Fruit fly (Drosophila melanogaster) whole organism, wandering third instar larva: ENCODE data around the gene CG6933.

Experiments
- Abd-B ChIP-seq: fragments of >200 bp; optimal IDR thresholded peaks from 2 replicates; lab custom pipeline; 2017; ENCODE audit warnings: missing biosample characterization, missing genetic modification characterization
- CG32264 ChIP-seq: fragments of 200-800 bp; sonication (Bioruptor generic); optimal IDR thresholded peaks from 2 replicates; lab custom pipeline; 2016; ENCODE audit warnings: missing biosample characterization, missing genetic modification characterization
- CG9705 ChIP-seq: fragments of 200-800 bp; sonication (Bioruptor generic); optimal IDR thresholded peaks from 2 replicates; lab custom pipeline; 2018; ENCODE audit warnings: missing biosample characterization, mild to moderate bottlenecking, missing genetic modification characterization
- CrebA ChIP-seq: fragments of 200-800 bp; sonication (Bioruptor generic); optimal IDR thresholded peaks from 2 replicates; lab custom pipeline; 2016; ENCODE audit warnings: missing biosample characterization, mild to moderate bottlenecking, missing genetic modification characterization, borderline replicate concordance
- Dfd ChIP-seq: fragments of >200 bp; optimal IDR thresholded peaks from 2 replicates; lab custom pipeline; 2017; ENCODE audit warnings: missing biosample characterization, missing genetic modification characterization
- Dif ChIP-seq: fragments of 200-275, 200-300 bp; sonication (Bioruptor generic); optimal IDR thresholded peaks from 2 replicates; lab custom pipeline; 2018; ENCODE audit warnings: missing biosample characterization, missing genetic modification characterization; ENCODE audit not compliant: partially characterized antibody
- GATAd ChIP-seq: sonication (Bioruptor generic); optimal IDR thresholded peaks from 2 replicates; lab custom pipeline; 2016; ENCODE audit warnings: missing biosample characterization, missing genetic modification characterization
- HLH106 ChIP-seq: fragments of 200-800 bp; optimal IDR thresholded peaks from 3 replicates; lab custom pipeline; 2019; ENCODE audit warnings: missing biosample characterization, mild to moderate bottlenecking, missing genetic modification characterization, moderate library complexity
- Hnf4 ChIP-seq: fragments of 200-800 bp; sonication (Bioruptor generic); optimal IDR thresholded peaks from 2 replicates; lab custom pipeline; 2016; ENCODE audit warnings: missing biosample characterization, mild to moderate bottlenecking, missing genetic modification characterization
- Hr78 ChIP-seq: fragments of >200 bp; optimal IDR thresholded peaks from 2 replicates; lab custom pipeline; 2017; ENCODE audit warnings: missing biosample characterization, missing genetic modification characterization
- Hr83 ChIP-seq: fragments of 200-300 bp; sonication (Bioruptor generic); optimal IDR thresholded peaks from 2 replicates; lab custom pipeline; 2016; ENCODE audit warnings: missing biosample characterization, mild to moderate bottlenecking, missing genetic modification characterization, moderate library complexity; ENCODE audit not compliant: poor library complexity, severe bottlenecking
- Jra ChIP-seq: sonication (Bioruptor generic); optimal IDR thresholded peaks from 2 replicates; lab custom pipeline; 2016; ENCODE audit warnings: missing biosample characterization, missing genetic modification characterization
- Mio ChIP-seq: sonication (Bioruptor generic); optimal IDR thresholded peaks from 2 replicates; lab custom pipeline; 2016; ENCODE audit warnings: missing biosample characterization, missing genetic modification characterization
- Myc ChIP-seq: fragments of >200 bp; optimal IDR thresholded peaks from 2 replicates; lab custom pipeline; 2017
- N ChIP-seq: fragments of >200 bp; optimal IDR thresholded peaks from 2 replicates; lab custom pipeline; 2018; ENCODE audit warnings: missing biosample characterization, missing external identifiers, missing genetic modification characterization
- OdsH ChIP-seq: fragments of 200-800 bp; sonication (Bioruptor generic); optimal IDR thresholded peaks from 2 replicates; lab custom pipeline; 2016; ENCODE audit warnings: missing biosample characterization, mild to moderate bottlenecking, missing genetic modification characterization
- Rel ChIP-seq, 2 experiments: fragments of 200-800 bp; sonication (Bioruptor generic) in 1 of 2; optimal IDR thresholded peaks; 2 replicates in 1 of 2; 3 replicates in 1 of 2; lab custom pipeline; 2016 to 2019; ENCODE audit warnings: mild to moderate bottlenecking in 2 of 2, missing biosample characterization in 2 of 2, missing genetic modification characterization in 2 of 2, moderate library complexity in 1 of 2
- Sp1 ChIP-seq: fragments of 200-800 bp; sonication (Bioruptor generic); optimal IDR thresholded peaks from 3 replicates; lab custom pipeline; 2019; ENCODE audit warnings: missing biosample characterization, mild to moderate bottlenecking, missing genetic modification characterization, moderate library complexity
- Vsx2 ChIP-seq: fragments of 200-300, 225-300 bp; sonication (Bioruptor generic); optimal IDR thresholded peaks from 2 replicates; lab custom pipeline; 2018; ENCODE audit warnings: missing biosample characterization, missing genetic modification characterization; ENCODE audit not compliant: partially characterized antibody
- br ChIP-seq: fragments of 200-800 bp; sonication (Bioruptor generic); optimal IDR thresholded peaks from 2 replicates; lab custom pipeline; 2016; ENCODE audit warnings: missing biosample characterization, missing genetic modification characterization
- brk ChIP-seq: fragments of 200-800 bp; sonication (Bioruptor generic); optimal IDR thresholded peaks from 2 replicates; lab custom pipeline; 2016; ENCODE audit warnings: missing biosample characterization, mild to moderate bottlenecking, missing genetic modification characterization
- dl ChIP-seq, 2 experiments: fragments of 175-275, 200-275 bp in 1 of 2; fragments of 200-275 bp in 1 of 2; sonication (Bioruptor generic); optimal IDR thresholded peaks; lab custom pipeline; 2018; ENCODE audit warnings: mild to moderate bottlenecking in 2 of 2, missing biosample characterization in 2 of 2, missing genetic modification characterization in 2 of 2, moderate library complexity in 2 of 2; ENCODE audit not compliant: partially characterized antibody in 2 of 2, insufficient read depth in 1 of 2
- dmrt93B ChIP-seq: fragments of 200-800 bp; sonication (Bioruptor generic); optimal IDR thresholded peaks from 2 replicates; lab custom pipeline; 2018; ENCODE audit warnings: missing biosample characterization, mild to moderate bottlenecking, missing genetic modification characterization
- dsf ChIP-seq: sonication (Bioruptor generic); optimal IDR thresholded peaks from 2 replicates; lab custom pipeline; 2016; ENCODE audit warnings: missing biosample characterization, missing genetic modification characterization, borderline replicate concordance
- ey ChIP-seq: fragments of 200-800 bp; sonication (Bioruptor generic); optimal IDR thresholded peaks from 2 replicates; lab custom pipeline; 2016; ENCODE audit warnings: missing biosample characterization, missing genetic modification characterization
- foxo ChIP-seq, 2 experiments: fragments of 200-800 bp; sonication (Bioruptor generic); optimal IDR thresholded peaks; 2 replicates in 1 of 2; 3 replicates in 1 of 2; lab custom pipeline; 2016 to 2017; ENCODE audit warnings: missing biosample characterization in 2 of 2, missing genetic modification characterization in 2 of 2
- fru ChIP-seq: fragments of 200-800 bp; sonication (Bioruptor generic); optimal IDR thresholded peaks from 3 replicates; lab custom pipeline; 2016; ENCODE audit warnings: missing biosample characterization, mild to moderate bottlenecking, missing genetic modification characterization
- h ChIP-seq: fragments of 200-800 bp; sonication (Bioruptor generic); optimal IDR thresholded peaks from 3 replicates; lab custom pipeline; 2016; ENCODE audit warnings: missing biosample characterization, mild to moderate bottlenecking, missing genetic modification characterization
- jim ChIP-seq: fragments of 175-275, 200-325 bp; sonication (Bioruptor generic); optimal IDR thresholded peaks from 2 replicates; lab custom pipeline; 2016; ENCODE audit warnings: missing biosample characterization, mild to moderate bottlenecking, missing genetic modification characterization
- lola ChIP-seq: fragments of >200 bp; optimal IDR thresholded peaks from 2 replicates; lab custom pipeline; 2017; ENCODE audit warnings: missing biosample characterization, missing genetic modification characterization
- pan ChIP-seq: fragments of >200 bp; optimal IDR thresholded peaks from 2 replicates; lab custom pipeline; 2017
- psq ChIP-seq: fragments of 200-800 bp; sonication (Bioruptor generic); optimal IDR thresholded peaks from 3 replicates; lab custom pipeline; 2017; ENCODE audit warnings: missing biosample characterization, mild to moderate bottlenecking, missing genetic modification characterization, moderate library complexity
- rgr ChIP-seq: fragments of 200-800 bp; sonication (Bioruptor generic); optimal IDR thresholded peaks from 3 replicates; lab custom pipeline; 2016; ENCODE audit warnings: missing biosample characterization, mild to moderate bottlenecking, missing genetic modification characterization
- sage ChIP-seq: fragments of 200-800 bp; sonication (Bioruptor generic); optimal IDR thresholded peaks from 2 replicates; lab custom pipeline; 2016; ENCODE audit warnings: missing biosample characterization, mild to moderate bottlenecking, missing genetic modification characterization
- sv ChIP-seq: fragments of 200-800 bp; sonication (Bioruptor generic); optimal IDR thresholded peaks from 3 replicates; lab custom pipeline; 2016; ENCODE audit warnings: missing biosample characterization, missing genetic modification characterization
- tai ChIP-seq: sonication (Bioruptor generic); optimal IDR thresholded peaks from 2 replicates; lab custom pipeline; 2016; ENCODE audit warnings: missing biosample characterization, missing genetic modification characterization
- usp ChIP-seq: fragments of >200 bp; optimal IDR thresholded peaks from 2 replicates; lab custom pipeline; 2017; ENCODE audit warnings: missing biosample characterization, missing genetic modification characterization
- woc ChIP-seq: sonication (Bioruptor generic); optimal IDR thresholded peaks from 2 replicates; lab custom pipeline; 2016; ENCODE audit warnings: missing biosample characterization, mild to moderate bottlenecking, missing genetic modification characterization

CG6933 gene

dm6 chr3L:20201538-20201937 is 18.7 kb downstream of the CG6933 start, which contains the start of gene obst-F:
Gene obst-F, minus strand, starts transcription at chr3L:20201638.
- TF ChIP-seq br (no peak), psq (GFP tag; lab: Kevin White, UChicago) (no peak), pan (no peak), Abd-B (GFP tag; lab: Kevin White, UChicago) (no peak), sage (GFP tag; lab: Kevin White, UChicago) (no peak), Mio (GFP tag; lab: Kevin White, UChicago) (no peak), Myc (lab: Kevin White, UChicago) (no peak), Hnf4 (no peak), fru (no peak), Dif (GFP tag; lab: Kevin White, UChicago) (no peak), N (no peak)

dm6 chr3L:20199569-20200247 is 20.5 kb downstream of the CG6933 start, which contains the start of gene CG42833:
Gene CG42833, plus strand, starts transcription at chr3L:20200093.
- TF ChIP-seq Dif (GFP tag; lab: Kevin White, UChicago) (no peak), Myc (lab: Kevin White, UChicago) (peak; percentile 51), brk (GFP tag; lab: Kevin White, UChicago) (peak; percentile 26), CrebA (peak; percentile 3), sage (GFP tag; lab: Kevin White, UChicago) (peak; percentile 36)

- TF ChIP-seq Abd-B (GFP tag; lab: Kevin White, UChicago) (no peak), Hr83 (no peak), Sp1 (GFP tag; lab: Kevin White, UChicago) (peak; percentile 24), h (GFP tag; lab: Kevin White, UChicago) (peak; percentile 58), dmrt93B (GFP tag; lab: Kevin White, UChicago) (no peak), GATAd (GFP tag; lab: Kevin White, UChicago) (no peak), ey (GFP tag; lab: Kevin White, UChicago) (no peak), Jra (no peak), fru (peak; percentile 18), Vsx2 (GFP tag; lab: Kevin White, UChicago) (peak; percentile 6), br (peak; percentile 11), CG32264 (GFP tag; lab: Kevin White, UChicago) (no peak), tai (GFP tag; lab: Kevin White, UChicago) (no peak), brk (GFP tag; lab: Kevin White, UChicago) (no peak), CrebA (no peak), dsf (no peak), Hnf4 (no peak), foxo (GFP tag; optimal IDR thresholded peaks at IDR 0.05; lab: Kevin White, UChicago) (no peak), Dfd (GFP tag; lab: Kevin White, UChicago) (no peak), sv (GFP tag; lab: Kevin White, UChicago) (no peak), psq (GFP tag; lab: Kevin White, UChicago) (no peak), Hr78 (GFP tag; lab: Kevin White, UChicago) (no peak), OdsH (no peak), usp (no peak), Dif (GFP tag; lab: Kevin White, UChicago) (peak; percentile 72), Mio (GFP tag; lab: Kevin White, UChicago) (no peak), jim (GFP tag; lab: Kevin White, UChicago) (no peak), dl (GFP tag; optimal IDR thresholded peaks at IDR 0.05; lab: Kevin White, UChicago; ENCODE audit: insufficient read depth in 1 of 2, partially characterized antibody in 2 of 2) (peak in 1 of 2 experiments; percentile 15), CG9705 (GFP tag; lab: Kevin White, UChicago) (no peak), Myc (lab: Kevin White, UChicago) (no peak), sage (GFP tag; lab: Kevin White, UChicago) (no peak), rgr (GFP tag; lab: Kevin White, UChicago) (no peak), woc (GFP tag; lab: Kevin White, UChicago) (no peak), HLH106 (tag; lab: Kevin White, UChicago) (no peak), N (no peak), lola (GFP tag; lab: Kevin White, UChicago) (no peak), Rel (GFP tag; optimal IDR thresholded peaks at IDR 0.05; lab: Kevin White, UChicago) (no peak), Rel (tag; optimal IDR thresholded peaks at IDR 0.05; lab: Kevin White, UChicago) (peak; percentile 5), pan (no peak)
Measured at dm6 chr3L:20198138-20198559, 22.1 kb downstream of the CG6933 start, which contains the start of gene CG42674. Gene CG42674, minus strand, starts transcription at chr3L:20198317.
